Fruit fly (Drosophila melanogaster): ENCODE measurements around the gene Sry-delta.

DNA sequence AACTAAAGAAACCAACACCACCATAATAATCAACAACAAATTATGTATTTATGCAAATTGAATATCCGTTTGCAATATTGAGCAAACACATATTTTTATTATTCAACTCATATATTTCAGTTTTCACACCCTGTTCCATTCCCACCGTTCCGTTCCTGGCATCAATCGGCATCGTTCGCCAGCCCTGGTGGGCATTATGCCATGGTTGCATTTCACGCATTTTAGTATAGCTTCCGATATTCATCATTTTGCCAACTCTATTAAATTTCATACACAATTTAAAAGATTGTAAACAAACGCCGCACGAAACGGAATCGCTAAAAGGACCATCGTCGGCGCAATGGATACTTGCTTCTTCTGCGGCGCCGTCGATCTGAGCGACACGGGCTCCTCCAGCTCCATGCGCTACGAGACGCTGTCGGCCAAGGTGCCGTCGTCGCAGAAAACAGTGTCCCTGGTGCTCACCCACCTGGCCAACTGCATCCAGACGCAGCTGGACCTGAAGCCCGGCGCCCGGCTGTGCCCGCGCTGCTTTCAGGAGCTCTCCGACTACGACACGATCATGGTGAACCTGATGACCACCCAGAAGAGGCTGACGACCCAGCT is at the start of gene Sry-delta:
- TF ChIP-seq CG1620 (GFP tag; optimal IDR thresholded peaks at IDR 0.05) (peak; percentile 90), kay (GFP tag; ENCODE audit: borderline replicate concordance) (no peak), Hr96 (GFP tag; optimal IDR thresholded peaks at IDR 0.05) (peak; percentile 90), CG7045 (GFP tag; optimal IDR thresholded peaks at IDR 0.05) (peak; percentile 73), pad (GFP tag; optimal IDR thresholded peaks at IDR 0.05) (peak; percentile 64), bab1 (GFP tag; optimal IDR thresholded peaks at IDR 0.05) (peak; percentile 76), CG33017 (tag; optimal IDR thresholded peaks at IDR 0.05) (peak; percentile 61), cic (GFP tag; optimal IDR thresholded peaks at IDR 0.05) (peak; percentile 45), Clk (GFP tag; optimal IDR thresholded peaks at IDR 0.05) (peak; percentile 59), CG14711 (tag; optimal IDR thresholded peaks at IDR 0.05) (peak; percentile 60), CG11617 (GFP tag; optimal IDR thresholded peaks at IDR 0.05) (peak; percentile 73), CG7101 (tag; optimal IDR thresholded peaks at IDR 0.05) (peak; percentile 74), tj (GFP tag; optimal IDR thresholded peaks at IDR 0.05) (peak; percentile 85), Crg-1 (GFP tag; optimal IDR thresholded peaks at IDR 0.05) (peak; percentile 71)

All from whole organism, adult.